Fruit fly (Drosophila melanogaster) whole organism, embryonic: ENCODE results near the gene CG31347.

Source experiments
- Aef1 ChIP-seq: fragments of 200-800 bp; sonication (Bioruptor generic); IDR thresholded peaks from 3 replicates; pipeline ENCODE4 v1.3.6; 2022; ENCODE audit warnings: missing biosample characterization, missing genetic modification characterization
- BtbVII ChIP-seq: fragments of 200-800 bp; sonication (Bioruptor generic); optimal IDR thresholded peaks from 3 replicates; lab custom pipeline; 2017; ENCODE audit warnings: missing biosample characterization, mild to moderate bottlenecking, missing genetic modification characterization
- CG10267 ChIP-seq: fragments of 200-800 bp; sonication (Bioruptor generic); optimal IDR thresholded peaks from 2 replicates; lab custom pipeline; 2018; ENCODE audit warnings: missing biosample characterization, mild to moderate bottlenecking, missing genetic modification characterization, moderate library complexity
- CG10543 ChIP-seq: fragments of 200-800 bp; sonication (Bioruptor generic); optimal IDR thresholded peaks from 3 replicates; lab custom pipeline; 2017; ENCODE audit warnings: missing biosample characterization, mild to moderate bottlenecking, missing genetic modification characterization, moderate library complexity
- CG12071 ChIP-seq: fragments of 200-800 bp; sonication (Bioruptor generic); optimal IDR thresholded peaks from 3 replicates; lab custom pipeline; 2018; ENCODE audit warnings: missing biosample characterization, mild to moderate bottlenecking, missing genetic modification characterization
- CG12155 ChIP-seq: fragments of 200-800 bp; sonication (Bioruptor generic); optimal IDR thresholded peaks from 3 replicates; lab custom pipeline; 2016; ENCODE audit warnings: missing biosample characterization, missing genetic modification characterization
- CG12236 ChIP-seq: fragments of 200-800 bp; sonication (Bioruptor generic); optimal IDR thresholded peaks from 2 replicates; lab custom pipeline; 2016; ENCODE audit warnings: missing biosample characterization, missing genetic modification characterization
- CG1233 ChIP-seq: fragments of 200-800 bp; sonication (Bioruptor generic); optimal IDR thresholded peaks from 4 replicates; lab custom pipeline; 2018; ENCODE audit warnings: missing biosample characterization, mild to moderate bottlenecking, missing genetic modification characterization
- CG14860 ChIP-seq: fragments of 200-800 bp; sonication (Bioruptor generic); IDR thresholded peaks from 3 replicates; pipeline ENCODE4 v1.3.6; 2022; ENCODE audit warnings: missing biosample characterization, missing genetic modification characterization; ENCODE audit not compliant: partially characterized antibody
- CG15073 ChIP-seq: fragments of 200-800 bp; sonication (Bioruptor generic); optimal IDR thresholded peaks from 2 replicates; lab custom pipeline; 2016; ENCODE audit warnings: missing biosample characterization, missing genetic modification characterization
- CG15601 ChIP-seq: fragments of 200-800 bp; sonication (Bioruptor generic); optimal IDR thresholded peaks from 3 replicates; lab custom pipeline; 2019; ENCODE audit warnings: missing biosample characterization, mild to moderate bottlenecking, missing genetic modification characterization, moderate library complexity
- CG1603 ChIP-seq: fragments of 200-800 bp; sonication (Bioruptor generic); optimal IDR thresholded peaks from 2 replicates; lab custom pipeline; 2019; ENCODE audit warnings: missing biosample characterization, mild to moderate bottlenecking, missing genetic modification characterization, moderate library complexity
- CG2712 ChIP-seq: fragments of 200-800 bp; optimal IDR thresholded peaks from 3 replicates; lab custom pipeline; 2019; ENCODE audit warnings: missing biosample characterization, mild to moderate bottlenecking, missing genetic modification characterization, moderate library complexity
- CG30020 ChIP-seq: fragments of 200-800 bp; optimal IDR thresholded peaks from 2 replicates; lab custom pipeline; 2019; ENCODE audit warnings: missing biosample characterization, mild to moderate bottlenecking, missing genetic modification characterization, moderate library complexity
- CG31224 ChIP-seq: fragments of 200-800 bp; sonication (Bioruptor generic); IDR thresholded peaks from 2 replicates; pipeline ENCODE4 v1.3.6; 2022; ENCODE audit warnings: missing biosample characterization, missing genetic modification characterization
- CG4854 ChIP-seq: fragments of 200-800 bp; sonication (Bioruptor generic); optimal IDR thresholded peaks from 2 replicates; lab custom pipeline; 2016; ENCODE audit warnings: missing biosample characterization, missing genetic modification characterization, inconsistent platforms
- CG6689 ChIP-seq: fragments of 200-800 bp; sonication (Bioruptor generic); IDR thresholded peaks from 2 replicates; pipeline ENCODE4 v1.3.6; 2022; ENCODE audit warnings: missing biosample characterization, missing genetic modification characterization
- CG6791 ChIP-seq: fragments of 200-800 bp; sonication (Bioruptor generic); IDR thresholded peaks from 3 replicates; pipeline ENCODE4 v1.3.6; 2022; ENCODE audit warnings: missing biosample characterization, missing genetic modification characterization; ENCODE audit not compliant: partially characterized antibody
- CG8359 ChIP-seq: fragments of 200-800 bp; sonication (Bioruptor generic); optimal IDR thresholded peaks from 2 replicates; lab custom pipeline; 2017; ENCODE audit warnings: missing biosample characterization, mild to moderate bottlenecking, missing genetic modification characterization, borderline replicate concordance
- CG8944 ChIP-seq: fragments of 200-800 bp; sonication (Bioruptor generic); optimal IDR thresholded peaks from 3 replicates; lab custom pipeline; 2016; ENCODE audit warnings: missing biosample characterization, missing genetic modification characterization
- CG9876 ChIP-seq: fragments of 200-800 bp; sonication (Bioruptor generic); optimal IDR thresholded peaks from 2 replicates; lab custom pipeline; 2016; ENCODE audit warnings: missing biosample characterization, missing genetic modification characterization
- CTCF ChIP-seq: fragments of 200-800 bp; sonication (Bioruptor generic); optimal IDR thresholded peaks from 2 replicates; lab custom pipeline; 2017; ENCODE audit warnings: missing biosample characterization, mild to moderate bottlenecking, missing genetic modification characterization, moderate library complexity
- CoRest ChIP-seq: fragments of 200-800 bp; sonication (Bioruptor generic); optimal IDR thresholded peaks from 3 replicates; lab custom pipeline; 2018; ENCODE audit warnings: missing biosample characterization, mild to moderate bottlenecking, missing genetic modification characterization, moderate library complexity
- Dad ChIP-seq: fragments of 200-800 bp; sonication (Bioruptor generic); optimal IDR thresholded peaks from 3 replicates; lab custom pipeline; 2016; ENCODE audit warnings: missing biosample characterization, missing genetic modification characterization
- Ets65A ChIP-seq: fragments of 200-800 bp; sonication (Bioruptor generic); peaks from one replicate; lab custom pipeline; 2016; ENCODE audit warnings: missing biosample characterization, missing genetic modification characterization
- Ets97D ChIP-seq: fragments of 200-800 bp; sonication (Bioruptor generic); optimal IDR thresholded peaks from 3 replicates; lab custom pipeline; 2016; ENCODE audit warnings: missing biosample characterization, missing genetic modification characterization
- Hr3 ChIP-seq: fragments of 200-800 bp; sonication (Bioruptor generic); optimal IDR thresholded peaks from 3 replicates; lab custom pipeline; 2016; ENCODE audit warnings: missing biosample characterization, missing genetic modification characterization
- Lhr ChIP-seq: fragments of 200-800 bp; sonication (Bioruptor generic); optimal IDR thresholded peaks from 3 replicates; lab custom pipeline; 2017; ENCODE audit warnings: mild to moderate bottlenecking, missing biosample characterization, missing genetic modification reagents, missing genetic modification characterization
- MBD-R2 ChIP-seq: fragments of 200-800 bp; sonication (Bioruptor generic); IDR thresholded peaks from 2 replicates; pipeline ENCODE4 v1.3.6; 2022; ENCODE audit warnings: missing biosample characterization, missing genetic modification characterization
- Meics ChIP-seq: fragments of 200-800 bp; sonication (Bioruptor generic); optimal IDR thresholded peaks from 2 replicates; lab custom pipeline; 2017; ENCODE audit warnings: missing biosample characterization, mild to moderate bottlenecking, missing genetic modification characterization
- PHDP ChIP-seq: fragments of 200-800 bp; sonication (Bioruptor generic); optimal IDR thresholded peaks from 3 replicates; lab custom pipeline; 2018; ENCODE audit warnings: missing biosample characterization, mild to moderate bottlenecking, missing genetic modification characterization, moderate library complexity
- Sox100B ChIP-seq: fragments of 200-800 bp; sonication (Bioruptor generic); optimal IDR thresholded peaks from 3 replicates; lab custom pipeline; 2018; ENCODE audit warnings: missing biosample characterization, mild to moderate bottlenecking, missing genetic modification characterization
- Sry-δ ChIP-seq: fragments of 200-800 bp; sonication (Bioruptor generic); optimal IDR thresholded peaks from 2 replicates; lab custom pipeline; 2016; ENCODE audit warnings: missing biosample characterization, missing genetic modification characterization
- Taf1 ChIP-seq: fragments of 200-800 bp; sonication (Bioruptor generic); IDR thresholded peaks from 2 replicates; pipeline ENCODE4 v1.3.6; 2022; ENCODE audit warnings: missing biosample characterization, missing genetic modification characterization
- YL-1 ChIP-seq: fragments of 200-800 bp; sonication (Bioruptor generic); optimal IDR thresholded peaks from 3 replicates; lab custom pipeline; 2017; ENCODE audit warnings: missing biosample characterization, mild to moderate bottlenecking, missing genetic modification characterization
- amos ChIP-seq: fragments of 200-800 bp; sonication (Bioruptor generic); IDR thresholded peaks from 2 replicates; pipeline ENCODE4 v1.3.6; 2022; ENCODE audit warnings: missing biosample characterization, missing genetic modification characterization; ENCODE audit not compliant: partially characterized antibody
- ewg ChIP-seq: fragments of 200-800 bp; sonication (Bioruptor generic); optimal IDR thresholded peaks from 3 replicates; lab custom pipeline; 2017; ENCODE audit warnings: mild to moderate bottlenecking, missing biosample characterization, missing genetic modification reagents, missing genetic modification characterization
- fd102C ChIP-seq: fragments of 200-800 bp; sonication (Bioruptor generic); optimal IDR thresholded peaks from 2 replicates; lab custom pipeline; 2018; ENCODE audit warnings: missing biosample characterization, mild to moderate bottlenecking, missing genetic modification characterization, moderate library complexity
- fd96Cb ChIP-seq: fragments of 200-800 bp; sonication (Bioruptor generic); optimal IDR thresholded peaks from 2 replicates; lab custom pipeline; 2018; ENCODE audit warnings: missing biosample characterization, mild to moderate bottlenecking, missing genetic modification characterization, moderate library complexity
- fru ChIP-seq: fragments of >200 bp; optimal IDR thresholded peaks from 2 replicates; lab custom pipeline; 2017
- gfzf ChIP-seq: fragments of 200-800 bp; sonication (Bioruptor generic); optimal IDR thresholded peaks from 2 replicates; lab custom pipeline; 2016; ENCODE audit warnings: missing biosample characterization, mild to moderate bottlenecking, missing genetic modification characterization, moderate library complexity
- gsb ChIP-seq: fragments of 200-800 bp; sonication (Bioruptor generic); IDR thresholded peaks from 2 replicates; pipeline ENCODE4 v1.3.6; 2022; ENCODE audit warnings: missing biosample characterization, missing genetic modification characterization
- lilli ChIP-seq: fragments of 200-800 bp; sonication (Bioruptor generic); optimal IDR thresholded peaks from 3 replicates; lab custom pipeline; 2016; ENCODE audit warnings: missing biosample characterization, missing genetic modification characterization
- nmo ChIP-seq: fragments of 200-800 bp; sonication (Bioruptor generic); optimal IDR thresholded peaks from 2 replicates; lab custom pipeline; 2018; ENCODE audit warnings: missing biosample characterization, mild to moderate bottlenecking, missing genetic modification characterization, moderate library complexity
- phol ChIP-seq: fragments of 200-800 bp; sonication (Bioruptor generic); optimal IDR thresholded peaks from 3 replicates; lab custom pipeline; 2018; ENCODE audit warnings: missing biosample characterization, mild to moderate bottlenecking, missing genetic modification characterization, moderate library complexity
- ranshi ChIP-seq: fragments of 200-800 bp; sonication (Bioruptor generic); IDR thresholded peaks from 2 replicates; pipeline ENCODE4 v1.3.6; 2022; ENCODE audit warnings: missing biosample characterization, missing genetic modification characterization
- repo ChIP-seq: fragments of 200-800 bp; sonication (Bioruptor generic); optimal IDR thresholded peaks from 2 replicates; lab custom pipeline; 2016; ENCODE audit warnings: missing biosample characterization, missing genetic modification characterization
- sna ChIP-seq: fragments of 200-800 bp; sonication (Bioruptor generic); IDR thresholded peaks from 2 replicates; pipeline ENCODE4 v1.3.6; 2022; ENCODE audit warnings: missing biosample characterization, missing genetic modification characterization; ENCODE audit not compliant: partially characterized antibody
- stwl ChIP-seq: fragments of 200-800 bp; sonication (Bioruptor generic); optimal IDR thresholded peaks from 3 replicates; lab custom pipeline; 2018; ENCODE audit warnings: missing biosample characterization, mild to moderate bottlenecking, missing genetic modification characterization, moderate library complexity
- tll ChIP-seq, 2 experiments: fragments of 200-800 bp in 1 of 2; fragments of >200 bp in 1 of 2; sonication (Bioruptor generic) in 1 of 2; optimal IDR thresholded peaks; 2 replicates each; lab custom pipeline; 2017 to 2019; ENCODE audit warnings: missing biosample characterization in 2 of 2, missing genetic modification characterization in 2 of 2, mild to moderate bottlenecking in 1 of 2, moderate library complexity in 1 of 2

The CG31347 gene

dm6 chr3R:12697571-12698039 lies 5.2 kb upstream of the CG31347 start (continued):
- peak; percentile 24 for TF ChIP-seq CoRest (tag; lab: Kevin White, UChicago)
- peak; percentile 53 for TF ChIP-seq amos (GFP tag; lab: Robert Waterston, UW)
- TF ChIP-seq Ets65A (GFP tag; lab: Kevin White, UChicago) = peak; percentile 25
- peak; percentile 56 for TF ChIP-seq nmo (GFP tag; lab: Kevin White, UChicago)
- peak; percentile 58 for TF ChIP-seq YL-1 (GFP tag; lab: Kevin White, UChicago)
- TF ChIP-seq CG12236 (GFP tag; lab: Kevin White, UChicago) = no peak
- TF ChIP-seq Aef1 (GFP tag; lab: Robert Waterston, UW) = no peak
- peak in 1 of 2 experiments; percentile 2 for TF ChIP-seq tll (GFP tag; optimal IDR thresholded peaks at IDR 0.05; lab: Kevin White, UChicago)
- TF ChIP-seq CG8944 (GFP tag; lab: Kevin White, UChicago) = no peak
- TF ChIP-seq Meics = no peak
- TF ChIP-seq lilli (GFP tag; lab: Kevin White, UChicago) = peak; percentile 19
- no peak for TF ChIP-seq CG9876
- TF ChIP-seq CG1603 (tag; lab: Kevin White, UChicago) = no peak
- peak; percentile 48 for TF ChIP-seq CG30020
- TF ChIP-seq CG12155 (GFP tag; lab: Kevin White, UChicago) = peak; percentile 19
- no peak for TF ChIP-seq Taf1
- peak; percentile 30 for TF ChIP-seq CTCF
- TF ChIP-seq gsb = no peak
- TF ChIP-seq PHDP = peak; percentile 27
- no peak for TF ChIP-seq Sox100B (GFP tag; lab: Kevin White, UChicago)
- no peak for TF ChIP-seq fd102C (GFP tag; lab: Kevin White, UChicago)
- no peak for TF ChIP-seq Hr3 (GFP tag; lab: Kevin White, UChicago)
- peak; percentile 16 for TF ChIP-seq CG10543 (GFP tag; lab: Kevin White, UChicago)
- TF ChIP-seq ewg (GFP tag; lab: Kevin White, UChicago) = no peak
- no peak for TF ChIP-seq CG8359 (GFP tag; lab: Kevin White, UChicago)
- TF ChIP-seq repo (GFP tag; lab: Kevin White, UChicago) = no peak
- TF ChIP-seq sna (GFP tag; lab: Robert Waterston, UW) = 0 out of 2 replicates have a peak, but pooled peaks have one; percentile 41
- no peak for TF ChIP-seq fd96Cb (tag; lab: Kevin White, UChicago)
- TF ChIP-seq fru = no peak
- TF ChIP-seq CG31224 (GFP tag; lab: Robert Waterston, UW) = no peak
- no peak for TF ChIP-seq CG4854
- TF ChIP-seq CG12071 (GFP tag; lab: Kevin White, UChicago) = peak; percentile 7
- peak; percentile 41; the same call in 1 of the 2 replicates for TF ChIP-seq MBD-R2 (GFP tag; lab: Robert Waterston, UW)
- peak; percentile 57 for TF ChIP-seq Sry-δ
- TF ChIP-seq CG10267 (tag; lab: Kevin White, UChicago) = peak; percentile 59
- peak; percentile 46; the same call in 2 of the 3 replicates for TF ChIP-seq CG14860
- peak; percentile 40 for TF ChIP-seq phol (tag; lab: Kevin White, UChicago)
- no peak; the same call in 1 of the 2 replicates for TF ChIP-seq ranshi (GFP tag; lab: Robert Waterston, UW)
- TF ChIP-seq Ets97D = peak; percentile 63
- peak; percentile 40 for TF ChIP-seq CG15601 (tag; lab: Kevin White, UChicago)
- no peak for TF ChIP-seq Dad (GFP tag; lab: Kevin White, UChicago)
- TF ChIP-seq CG15073 = no peak
- TF ChIP-seq CG6689 = no peak
- peak; percentile 74 for TF ChIP-seq Lhr (GFP tag; lab: Kevin White, UChicago)
- peak; percentile 30 for TF ChIP-seq CG2712 (tag; lab: Kevin White, UChicago)
- no peak for TF ChIP-seq CG1233 (GFP tag; lab: Kevin White, UChicago)
- peak; percentile 64 for TF ChIP-seq stwl (tag; lab: Kevin White, UChicago)
- peak; percentile 63; the same call in 2 of the 3 replicates for TF ChIP-seq CG6791
- TF ChIP-seq gfzf (GFP tag; lab: Kevin White, UChicago) = peak; percentile 86
- TF ChIP-seq BtbVII (GFP tag; lab: Kevin White, UChicago) = peak; percentile 16
